Worm (Caenorhabditis elegans) whole organism, early embryonic: ENCODE measurements around the gene F10G7.9.

Experiments used
- B0310.2 ChIP-seq: sonication (generic microtip); optimal IDR thresholded peaks from 2 replicates; lab custom pipeline; 2016; ENCODE audit warnings: mild to moderate bottlenecking, missing genetic modification characterization, missing compliant biosample characterization
- F13C5.2 ChIP-seq: sonication (generic microtip); optimal IDR thresholded peaks from 2 replicates; lab custom pipeline; 2017; ENCODE audit warnings: mild to moderate bottlenecking, missing genetic modification characterization, inconsistent platforms, missing compliant biosample characterization
- ama-1 ChIP-seq: fragments of 150-350 bp; optimal IDR thresholded peaks from 2 replicates; lab custom pipeline; 2014
- ceh-36 ChIP-seq: sonication (generic microtip); optimal IDR thresholded peaks from 2 replicates; lab custom pipeline; 2016; ENCODE audit warnings: missing genetic modification characterization, inconsistent platforms, missing compliant biosample characterization
- ets-7 ChIP-seq: sonication (generic microtip); optimal IDR thresholded peaks from 2 replicates; lab custom pipeline; 2016; ENCODE audit warnings: missing genotype, missing genetic modification characterization, missing compliant biosample characterization
- flt-1 ChIP-seq: fragments of 200-800 bp; sonication (Bioruptor generic); IDR thresholded peaks from 2 replicates; pipeline ENCODE4 v1.3.6; 2022; ENCODE audit warnings: missing genetic modification characterization, missing compliant biosample characterization
- hmbx-1 ChIP-seq: sonication (generic microtip); optimal IDR thresholded peaks from 2 replicates; lab custom pipeline; 2016; ENCODE audit warnings: mild to moderate bottlenecking, missing genetic modification characterization, missing compliant biosample characterization
- hnd-1 ChIP-seq: sonication (generic microtip); optimal IDR thresholded peaks from 2 replicates; lab custom pipeline; 2016; ENCODE audit warnings: missing genetic modification characterization, missing compliant biosample characterization
- pes-1 ChIP-seq: fragments of 200-800 bp; sonication (Bioruptor generic); IDR thresholded peaks from 2 replicates; pipeline ENCODE4 v1.3.6; 2022; ENCODE audit warnings: missing genetic modification reagents, missing genetic modification characterization, missing compliant biosample characterization
- scrt-1 ChIP-seq: fragments of 200-800 bp; sonication (Bioruptor generic); IDR thresholded peaks from 2 replicates; pipeline ENCODE4 v1.3.6; 2022; ENCODE audit warnings: missing genetic modification characterization, missing compliant biosample characterization
- sea-1 ChIP-seq: fragments of 200-800 bp; sonication (Bioruptor generic); conservative IDR thresholded peaks from 2 replicates; pipeline ENCODE4 v1.3.6; 2022; ENCODE audit warnings: missing genetic modification characterization, missing compliant biosample characterization
- tbx-11 ChIP-seq: fragments of 200-800 bp; sonication (Bioruptor generic); IDR thresholded peaks from 2 replicates; pipeline ENCODE4 v1.3.6; 2022; ENCODE audit warnings: missing genetic modification characterization, missing compliant biosample characterization
- tra-4 ChIP-seq: sonication (generic microtip); optimal IDR thresholded peaks from 2 replicates; lab custom pipeline; 2017; ENCODE audit warnings: missing genetic modification characterization, missing compliant biosample characterization

- TF ChIP-seq ama-1 (lab: Kevin White, UChicago) (no peak), pes-1 (no peak), ets-7 (no peak), hmbx-1 (tag; lab: Kevin White, UChicago) (no peak), hnd-1 (no peak), sea-1 (GFP tag; lab: Robert Waterston, UW) (no peak), F13C5.2 (tag; lab: Kevin White, UChicago) (no peak), B0310.2 (tag; lab: Kevin White, UChicago) (no peak), scrt-1 (GFP tag; lab: Robert Waterston, UW) (no peak), ceh-36 (no peak), tra-4 (tag; lab: Kevin White, UChicago) (no peak), flt-1 (no peak), tbx-11 (GFP tag; lab: Robert Waterston, UW) (no peak)
Measured at ce11 chrII:4747697-4748096, 41.4 kb upstream of the F10G7.9 start.
